Worm (Caenorhabditis elegans): Measurements from ENCODE around the gene Y43F8C.11.

- TF ChIP-seq snpc-4 (tag; optimal IDR thresholded peaks at IDR 0.05) = no peak
- no peak for TF ChIP-seq unc-62 (GFP tag; optimal IDR thresholded peaks at IDR 0.05)
- no peak for TF ChIP-seq elt-3 (tag; optimal IDR thresholded peaks at IDR 0.05)
- TF ChIP-seq pqm-1 (tag; optimal IDR thresholded peaks at IDR 0.05) = no peak
- TF ChIP-seq fkh-2 (tag; optimal IDR thresholded peaks at IDR 0.05) = no peak
- TF ChIP-seq ztf-11 (tag; optimal IDR thresholded peaks at IDR 0.05) = no peak
- TF ChIP-seq jun-1 (tag; optimal IDR thresholded peaks at IDR 0.05) = no peak
- no peak for TF ChIP-seq nhr-67 (tag; optimal IDR thresholded peaks at IDR 0.05)
- no peak for TF ChIP-seq ceh-28 (tag; optimal IDR thresholded peaks at IDR 0.05)
- no peak for TF ChIP-seq ceh-82 (tag; optimal IDR thresholded peaks at IDR 0.05)
- TF ChIP-seq tbx-2 (tag; optimal IDR thresholded peaks at IDR 0.05) = no peak
Measured at ce11 chrV:19629544-19629943, 40.5 kb upstream of the Y43F8C.11 start.
